Fruit fly (Drosophila melanogaster): Measurements from ENCODE around the gene barr.

barr gene

dm6 chr2L:20061018-20061657, at the start of gene barr, which contains the start of gene lok:
Gene barr (minus strand): TSS chr2L:20061370.
Gene lok (plus strand): TSS chr2L:20061422.
- TF ChIP-seq CG31627 (GFP tag; optimal IDR thresholded peaks at IDR 0.05) (peak; percentile 75), Eip93F (GFP tag; optimal IDR thresholded peaks at IDR 0.05) (no peak), Eip75B (GFP tag; optimal IDR thresholded peaks at IDR 0.05) (no peak), Sox102F (GFP tag; optimal IDR thresholded peaks at IDR 0.05) (peak; percentile 38), fd59A (GFP tag; optimal IDR thresholded peaks at IDR 0.05) (peak; percentile 31), fkh (GFP tag; optimal IDR thresholded peaks at IDR 0.05) (no peak), Met (GFP tag; optimal IDR thresholded peaks at IDR 0.05) (no peak), acj6 (GFP tag; optimal IDR thresholded peaks at IDR 0.05) (peak; percentile 47), net (GFP tag; optimal IDR thresholded peaks at IDR 0.05) (no peak), CG3919 (GFP tag; optimal IDR thresholded peaks at IDR 0.05) (peak; percentile 41), Sox15 (GFP tag; optimal IDR thresholded peaks at IDR 0.05) (peak; percentile 58), CG8632 (GFP tag; optimal IDR thresholded peaks at IDR 0.05) (peak; percentile 9), Smox (GFP tag; optimal IDR thresholded peaks at IDR 0.05) (peak; percentile 53), Sox14 (GFP tag; optimal IDR thresholded peaks at IDR 0.05) (peak; percentile 60), eg (GFP tag; IDR thresholded peaks at IDR 0.05) (0 out of 3 replicates have a peak, but pooled peaks have one; percentile 21), Ets96B (tag; optimal IDR thresholded peaks at IDR 0.05) (peak; percentile 42), OdsH (GFP tag; optimal IDR thresholded peaks at IDR 0.05) (peak; percentile 56), esn (GFP tag; optimal IDR thresholded peaks at IDR 0.05) (peak; percentile 66), Hr4 (GFP tag; optimal IDR thresholded peaks at IDR 0.05) (peak; percentile 49), CG6276 (GFP tag; optimal IDR thresholded peaks at IDR 0.05) (no peak), Gug (GFP tag; IDR thresholded peaks at IDR 0.05) (no peak), ss (GFP tag; optimal IDR thresholded peaks at IDR 0.05) (no peak), CG7368 (GFP tag; optimal IDR thresholded peaks at IDR 0.05) (peak; percentile 3), CG1621 (tag; optimal IDR thresholded peaks at IDR 0.05) (no peak), CG11902 (GFP tag; optimal IDR thresholded peaks at IDR 0.05) (peak; percentile 35), Ets21C (GFP tag; optimal IDR thresholded peaks at IDR 0.05) (peak; percentile 41), lz (GFP tag; optimal IDR thresholded peaks at IDR 0.05) (peak; percentile 71), CG6854 (GFP tag; optimal IDR thresholded peaks at IDR 0.05) (no peak), CG11762 (GFP tag; optimal IDR thresholded peaks at IDR 0.05; ENCODE audit: insufficient read depth) (peak; percentile 1), CG3032 (tag; optimal IDR thresholded peaks at IDR 0.05) (peak; percentile 40), CG4318 (GFP tag; optimal IDR thresholded peaks at IDR 0.05) (no peak), CG11294 (GFP tag; IDR thresholded peaks at IDR 0.05) (no peak), CG10631 (GFP tag; optimal IDR thresholded peaks at IDR 0.05) (peak; percentile 59), CG6792 (GFP tag; optimal IDR thresholded peaks at IDR 0.05) (peak; percentile 12), dsx (GFP tag; optimal IDR thresholded peaks at IDR 0.05; ENCODE audit: poor library complexity, severe bottlenecking) (no peak), pdm3 (GFP tag; optimal IDR thresholded peaks at IDR 0.05) (peak; percentile 69), topi (GFP tag; optimal IDR thresholded peaks at IDR 0.05) (peak; percentile 47), Hr38 (GFP tag; optimal IDR thresholded peaks at IDR 0.05) (no peak), CG32006 (GFP tag; optimal IDR thresholded peaks at IDR 0.05) (peak; percentile 44), svp (GFP tag) (no peak), CG6808 (GFP tag; optimal IDR thresholded peaks at IDR 0.05) (no peak), Eip78C (GFP tag) (peak; percentile 38), CG8319 (GFP tag; optimal IDR thresholded peaks at IDR 0.05) (peak; percentile 38), CG16779 (tag; optimal IDR thresholded peaks at IDR 0.05) (no peak), CG8119 (GFP tag; IDR thresholded peaks at IDR 0.05) (no peak), Hr39 (GFP tag; optimal IDR thresholded peaks at IDR 0.05) (peak; percentile 61), CG9139 (GFP tag; optimal IDR thresholded peaks at IDR 0.05) (no peak), spab (GFP tag; optimal IDR thresholded peaks at IDR 0.05) (no peak), Blimp-1 (GFP tag; optimal IDR thresholded peaks at IDR 0.05) (no peak), achi (GFP tag; optimal IDR thresholded peaks at IDR 0.05) (peak; percentile 49), CG34406 (GFP tag; optimal IDR thresholded peaks at IDR 0.05) (peak; percentile 14), Lpt (GFP tag; optimal IDR thresholded peaks at IDR 0.05) (no peak)
